Worm (Caenorhabditis elegans) whole organism, L4 larva: Measurements from ENCODE around the gene his-69.
A peak's percentile ranks its signal among the peaks of the same experiment; 100 is the strongest.

ENCODE experiments used
- F49E8.2 ChIP-seq: sonication (generic microtip); optimal IDR thresholded peaks from 2 replicates; lab custom pipeline; 2016; ENCODE audit warnings: missing compliant biosample characterization, mild to moderate bottlenecking, missing genetic modification characterization, borderline replicate concordance
- T20F7.1 ChIP-seq: fragments of 200-800 bp; sonication (Bioruptor generic); optimal IDR thresholded peaks from 2 replicates; lab custom pipeline; 2018; ENCODE audit warnings: mild to moderate bottlenecking, missing genetic modification characterization, missing compliant biosample characterization
- Y48G9A.11 ChIP-seq: fragments of 200-800 bp; sonication (Bioruptor generic); IDR thresholded peaks from 2 replicates; pipeline ENCODE4 v1.3.6; 2022; ENCODE audit warnings: missing genetic modification reagents, missing genetic modification characterization, missing compliant biosample characterization
- Y5F2A.4 ChIP-seq: fragments of 200-800 bp; sonication (Bioruptor generic); optimal IDR thresholded peaks from 2 replicates; lab custom pipeline; 2018; ENCODE audit warnings: mild to moderate bottlenecking, missing genetic modification characterization, missing compliant biosample characterization
- ama-1 ChIP-seq: fragments of 150-350 bp; optimal IDR thresholded peaks from 2 replicates; lab custom pipeline; 2014; ENCODE audit warnings: inconsistent platforms, mixed read lengths
- ceh-20 ChIP-seq: fragments of 200-800 bp; sonication (Bioruptor generic); IDR thresholded peaks from 2 replicates; pipeline ENCODE4 v1.3.6; 2022; ENCODE audit warnings: missing genetic modification reagents, missing genetic modification characterization, missing compliant biosample characterization
- ceh-32 ChIP-seq: sonication (generic microtip); optimal IDR thresholded peaks from 2 replicates; lab custom pipeline; 2016; ENCODE audit warnings: mild to moderate bottlenecking, missing genetic modification characterization, missing compliant biosample characterization; ENCODE audit not compliant: poor library complexity
- ceh-44 ChIP-seq: fragments of 200-800 bp; sonication (Bioruptor generic); IDR thresholded peaks from 2 replicates; pipeline ENCODE4 v1.3.6; 2022; ENCODE audit warnings: missing genetic modification reagents, missing genetic modification characterization, missing compliant biosample characterization
- cey-2 ChIP-seq: sonication (generic microtip); optimal IDR thresholded peaks from 3 replicates; lab custom pipeline; 2017; ENCODE audit warnings: missing genetic modification characterization, mild to moderate bottlenecking, missing compliant biosample characterization, antibody characterized with exemption, borderline replicate concordance; ENCODE audit not compliant: insufficient read depth
- ctbp-1 ChIP-seq: fragments of 200-800 bp; sonication (Bioruptor generic); IDR thresholded peaks from 2 replicates; pipeline ENCODE4 v1.3.6; 2022; ENCODE audit warnings: missing genetic modification reagents, missing genetic modification characterization, missing compliant biosample characterization
- daf-12 ChIP-seq: fragments of 150-350 bp; optimal IDR thresholded peaks from 2 replicates; lab custom pipeline; 2014; ENCODE audit warnings: missing biosample characterization, missing genetic modification reagents, missing genetic modification characterization
- daf-19 ChIP-seq: fragments of 200-800 bp; sonication (Bioruptor generic); conservative IDR thresholded peaks from 2 replicates; pipeline ENCODE4 v1.3.6; 2022; ENCODE audit warnings: missing genetic modification characterization, missing compliant biosample characterization
- dmd-6 ChIP-seq: fragments of 200-800 bp; sonication (Bioruptor generic); IDR thresholded peaks from 2 replicates; pipeline ENCODE4 v1.3.6; 2022; ENCODE audit warnings: missing genetic modification reagents, missing genetic modification characterization, missing compliant biosample characterization
- dpl-1 ChIP-seq: fragments of 150-350 bp; optimal IDR thresholded peaks from 2 replicates; lab custom pipeline; 2014; ENCODE audit warnings: missing biosample characterization, missing genetic modification reagents, missing genetic modification characterization
- duxl-1 ChIP-seq: sonication (generic microtip); optimal IDR thresholded peaks from 2 replicates; lab custom pipeline; 2016; ENCODE audit warnings: mild to moderate bottlenecking, missing genetic modification characterization, moderate library complexity, missing compliant biosample characterization; ENCODE audit not compliant: poor library complexity
- fkh-10 ChIP-seq: fragments of 150-350 bp; optimal IDR thresholded peaks from 2 replicates; lab custom pipeline; 2014; ENCODE audit warnings: missing biosample characterization, missing genetic modification reagents, missing genetic modification characterization
- fos-1 ChIP-seq: fragments of 150-350 bp; optimal IDR thresholded peaks from 2 replicates; lab custom pipeline; 2014; ENCODE audit warnings: missing biosample characterization, missing genetic modification characterization
- gei-8 ChIP-seq: fragments of 200-800 bp; sonication (Bioruptor generic); optimal IDR thresholded peaks from 2 replicates; lab custom pipeline; 2018; ENCODE audit warnings: mild to moderate bottlenecking, missing genetic modification characterization, missing compliant biosample characterization
- hlh-11 ChIP-seq: fragments of 200-800 bp; sonication (Bioruptor generic); optimal IDR thresholded peaks from 2 replicates; lab custom pipeline; 2018; ENCODE audit warnings: mild to moderate bottlenecking, missing genetic modification characterization, missing compliant biosample characterization
- hlh-30 ChIP-seq: sonication (generic microtip); optimal IDR thresholded peaks from 2 replicates; lab custom pipeline; 2017; ENCODE audit warnings: antibody characterized with exemption, mild to moderate bottlenecking, missing genetic modification characterization, missing compliant biosample characterization; ENCODE audit not compliant: insufficient read depth
- hmg-1.1 ChIP-seq: fragments of 200-800 bp; sonication (Bioruptor generic); IDR thresholded peaks from 2 replicates; pipeline ENCODE4 v1.3.6; 2022; ENCODE audit warnings: missing genetic modification reagents, missing genetic modification characterization, missing compliant biosample characterization
- lim-7 ChIP-seq: fragments of 200-800 bp; sonication (Bioruptor generic); IDR thresholded peaks from 2 replicates; pipeline ENCODE4 v1.3.6; 2022; ENCODE audit warnings: missing genetic modification characterization, missing compliant biosample characterization
- lin-13 ChIP-seq: fragments of 150-350 bp; optimal IDR thresholded peaks from 2 replicates; lab custom pipeline; 2014; ENCODE audit warnings: missing biosample characterization, missing genetic modification reagents, missing genetic modification characterization
- lin-38 ChIP-seq: fragments of 200-800 bp; sonication (Bioruptor generic); IDR thresholded peaks from 2 replicates; pipeline ENCODE4 v1.3.6; 2022; ENCODE audit warnings: missing genetic modification reagents, missing genetic modification characterization, missing compliant biosample characterization
- lin-39 ChIP-seq: fragments of 150-350 bp; optimal IDR thresholded peaks from 2 replicates; lab custom pipeline; 2014; ENCODE audit warnings: missing biosample characterization, missing genetic modification reagents, missing genetic modification characterization
- lsy-2 ChIP-seq, 2 experiments: fragments of 150-350 bp in 1 of 2; sonication (generic microtip) in 1 of 2; optimal IDR thresholded peaks; 2 replicates each; lab custom pipeline; 2014 to 2017; ENCODE audit warnings: missing biosample characterization in 2 of 2, missing genetic modification characterization in 2 of 2
- madf-5 ChIP-seq, 2 experiments: fragments of 200-800 bp; sonication (Bioruptor generic); IDR thresholded peaks; 2 replicates each; pipeline ENCODE4 v1.3.6; 2022; ENCODE audit warnings: missing compliant biosample characterization in 2 of 2, missing genetic modification characterization in 2 of 2
- mdl-1 ChIP-seq, 2 experiments: fragments of 150-350 bp in 1 of 2; sonication (generic microtip) in 1 of 2; optimal IDR thresholded peaks; 2 replicates each; lab custom pipeline; 2014 to 2017; ENCODE audit warnings: missing biosample characterization in 2 of 2, missing genetic modification characterization in 2 of 2
- mep-1 ChIP-seq: fragments of 150-350 bp; sonication (generic microtip); optimal IDR thresholded peaks from 3 replicates; lab custom pipeline; 2014; ENCODE audit warnings: missing biosample characterization, missing genetic modification characterization
- mes-2 ChIP-seq: sonication (generic microtip); optimal IDR thresholded peaks from 2 replicates; lab custom pipeline; 2016; ENCODE audit warnings: missing genotype, mild to moderate bottlenecking, missing genetic modification characterization, missing compliant biosample characterization; ENCODE audit not compliant: poor library complexity, severe bottlenecking
- mxl-3 ChIP-seq: fragments of 200-800 bp; sonication (Bioruptor generic); optimal IDR thresholded peaks from 2 replicates; lab custom pipeline; 2018; ENCODE audit warnings: mild to moderate bottlenecking, missing genetic modification characterization, missing compliant biosample characterization
- nhr-10 ChIP-seq: fragments of 150-350 bp; optimal IDR thresholded peaks from 2 replicates; lab custom pipeline; 2014; ENCODE audit warnings: missing biosample characterization, missing genetic modification characterization
- nhr-11 ChIP-seq: fragments of 150-350 bp; optimal IDR thresholded peaks from 2 replicates; lab custom pipeline; 2014; ENCODE audit warnings: missing biosample characterization, missing genetic modification characterization
- nhr-111 ChIP-seq: fragments of 200-800 bp; sonication (Bioruptor generic); optimal IDR thresholded peaks from 2 replicates; lab custom pipeline; 2018; ENCODE audit warnings: mild to moderate bottlenecking, missing genetic modification characterization, missing compliant biosample characterization
- nhr-25 ChIP-seq: sonication (generic microtip); optimal IDR thresholded peaks from 2 replicates; lab custom pipeline; 2017; ENCODE audit warnings: missing genetic modification characterization, mild to moderate bottlenecking, missing compliant biosample characterization, antibody characterized with exemption, moderate library complexity, borderline replicate concordance; ENCODE audit not compliant: insufficient read depth
- nhr-28 ChIP-seq: fragments of 150-350 bp; optimal IDR thresholded peaks from 2 replicates; lab custom pipeline; 2014; ENCODE audit warnings: missing biosample characterization, missing genetic modification characterization
- nhr-41 ChIP-seq: fragments of 200-800 bp; sonication (Bioruptor generic); IDR thresholded peaks from 2 replicates; pipeline ENCODE4 v1.3.6; 2022; ENCODE audit warnings: missing genetic modification reagents, missing genetic modification characterization, missing compliant biosample characterization
- nhr-77 ChIP-seq: fragments of 150-350 bp; optimal IDR thresholded peaks from 2 replicates; lab custom pipeline; 2014; ENCODE audit warnings: missing biosample characterization, missing genetic modification characterization
- pqm-1 ChIP-seq: sonication (generic microtip); optimal IDR thresholded peaks from 2 replicates; lab custom pipeline; 2017; ENCODE audit warnings: missing biosample characterization, missing genetic modification characterization
- sdz-12 ChIP-seq: fragments of 200-800 bp; sonication (Bioruptor generic); optimal IDR thresholded peaks from 2 replicates; lab custom pipeline; 2018; ENCODE audit warnings: mild to moderate bottlenecking, missing genetic modification characterization, missing compliant biosample characterization
- set-16 ChIP-seq: fragments of 200-800 bp; sonication (Bioruptor generic); IDR thresholded peaks from 2 replicates; pipeline ENCODE4 v1.3.6; 2022; ENCODE audit warnings: missing genetic modification reagents, missing genetic modification characterization, missing compliant biosample characterization
- snpc-4 ChIP-seq: fragments of 150-350 bp; optimal IDR thresholded peaks from 2 replicates; lab custom pipeline; 2014; ENCODE audit warnings: missing biosample characterization, missing genetic modification characterization
- spr-1 ChIP-seq: sonication (generic microtip); optimal IDR thresholded peaks from 2 replicates; lab custom pipeline; 2016; ENCODE audit warnings: mild to moderate bottlenecking, missing genetic modification characterization, missing compliant biosample characterization
- spr-3 ChIP-seq: fragments of 200-800 bp; sonication (Bioruptor generic); optimal IDR thresholded peaks from 2 replicates; lab custom pipeline; 2018; ENCODE audit warnings: mild to moderate bottlenecking, missing genetic modification characterization, missing compliant biosample characterization
- tag-97 ChIP-seq: fragments of 200-800 bp; sonication (Bioruptor generic); IDR thresholded peaks from 2 replicates; pipeline ENCODE4 v1.3.6; 2022; ENCODE audit warnings: missing genetic modification characterization, missing compliant biosample characterization
- tra-1 ChIP-seq: fragments of 200-800 bp; sonication (Bioruptor generic); IDR thresholded peaks from 2 replicates; pipeline ENCODE4 v1.3.6; 2022; ENCODE audit warnings: missing genetic modification reagents, missing genetic modification characterization, missing compliant biosample characterization
- unc-62 ChIP-seq, 3 experiments: fragments of 150-350 bp in 1 of 3; sonication (generic microtip); optimal IDR thresholded peaks in 2 of 3; peaks in 1 of 3; 1 replicate in 1 of 3; 2 replicates in 2 of 3; lab custom pipeline; 2014 to 2017; ENCODE audit warnings: missing biosample characterization in 3 of 3, missing genetic modification characterization in 3 of 3, missing genetic modification reagents in 3 of 3, missing genotype in 1 of 3

The his-69 gene

DNA sequence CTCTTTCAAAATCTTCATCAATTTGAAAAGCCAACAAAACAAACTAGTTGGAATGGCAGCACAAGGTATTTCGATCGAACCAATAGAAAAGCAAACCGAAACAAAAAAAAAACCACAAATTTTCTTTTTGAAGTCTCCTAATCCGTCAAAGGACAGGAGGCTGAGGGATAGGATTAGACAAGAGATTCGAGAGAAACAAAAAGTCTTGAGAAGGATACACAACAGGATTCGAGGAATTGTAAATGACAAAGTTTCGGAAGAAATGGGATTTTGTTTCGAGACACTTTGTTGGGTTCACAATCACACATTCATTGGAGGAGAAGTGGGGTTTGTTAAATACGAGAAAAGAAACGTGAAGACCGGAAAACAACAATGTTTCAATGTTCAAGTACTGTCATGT is 42.5 kb upstream of the his-69 start:
- no peak for TF ChIP-seq ceh-32 (tag; lab: Kevin White, UChicago)
- no peak for TF ChIP-seq ceh-44
- TF ChIP-seq snpc-4 (tag; lab: Kevin White, UChicago), result no peak
- no peak for TF ChIP-seq fos-1 (tag; lab: Kevin White, UChicago)
- no peak for TF ChIP-seq tag-97 (GFP tag; lab: Robert Waterston, UW)
- TF ChIP-seq F49E8.2 (tag; lab: Kevin White, UChicago), result no peak
- TF ChIP-seq cey-2, result no peak
- no peak for TF ChIP-seq sdz-12 (GFP tag; lab: Kevin White, UChicago)
- no peak for TF ChIP-seq lim-7 (GFP tag; lab: Robert Waterston, UW)
- TF ChIP-seq Y48G9A.11 (GFP tag; lab: Robert Waterston, UW), result no peak
- no peak for TF ChIP-seq spr-3 (GFP tag; lab: Kevin White, UChicago)
- no peak for TF ChIP-seq lin-38 (GFP tag; lab: Robert Waterston, UW)
- no peak for TF ChIP-seq lin-39 (tag; lab: Kevin White, UChicago)
- TF ChIP-seq mep-1 (tag; lab: Kevin White, UChicago), result no peak
- TF ChIP-seq dmd-6 (GFP tag; lab: Robert Waterston, UW), result no peak
- TF ChIP-seq nhr-10 (tag; lab: Kevin White, UChicago), result no peak
- TF ChIP-seq pqm-1 (tag; lab: Kevin White, UChicago), result no peak
- no peak for TF ChIP-seq nhr-111 (GFP tag; lab: Kevin White, UChicago)
- TF ChIP-seq gei-8 (GFP tag; lab: Kevin White, UChicago), result no peak

DNA sequence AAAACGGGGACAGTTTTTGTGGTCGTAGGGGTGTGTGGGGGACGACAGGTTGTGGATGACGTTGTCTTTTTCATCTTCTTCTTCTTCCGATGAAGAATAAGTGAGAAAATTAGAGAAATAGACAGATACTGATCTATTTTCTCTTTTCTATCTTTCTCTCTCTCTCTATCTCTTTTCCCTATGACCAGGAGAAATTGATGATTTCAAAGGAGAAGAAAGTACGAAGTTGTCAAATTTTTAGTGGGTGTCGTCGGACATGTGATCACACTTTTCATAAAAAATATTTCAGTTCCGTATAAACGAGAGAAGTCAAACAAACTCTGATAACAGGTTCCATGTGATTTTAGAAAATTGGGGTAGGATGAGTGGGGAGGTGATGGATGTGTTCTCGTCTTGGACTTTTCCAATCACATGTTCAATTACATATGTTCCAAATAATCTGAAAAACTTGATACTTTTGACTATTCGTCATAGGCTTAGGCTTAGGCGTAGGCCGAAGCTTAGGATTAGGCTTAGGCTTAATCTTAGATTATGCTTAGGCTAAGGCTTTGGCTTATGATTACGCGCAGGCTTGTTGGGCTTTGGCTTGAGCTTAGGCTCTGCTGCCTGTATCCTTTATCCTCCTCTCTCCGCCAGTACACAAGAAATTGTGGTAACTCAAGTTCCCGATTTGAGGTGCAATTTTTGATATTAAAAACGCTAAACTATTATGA is 41.5 kb upstream of the his-69 start:
- TF ChIP-seq Y5F2A.4 (no peak), nhr-77 (peak; percentile 27), madf-5 (GFP tag; IDR thresholded peaks at IDR 0.05; lab: Robert Waterston, UW) (no peak), T20F7.1 (GFP tag; lab: Kevin White, UChicago) (peak; percentile 39), dpl-1 (GFP tag; lab: Kevin White, UChicago) (peak; percentile 29), daf-12 (tag; lab: Kevin White, UChicago) (no peak), mes-2 (peak; percentile 31), ama-1 (lab: Kevin White, UChicago) (no peak), hmg-1.1 (GFP tag; lab: Robert Waterston, UW) (peak; percentile 14; the same call in 1 of the 2 replicates), fkh-10 (no peak), nhr-41 (no peak), mep-1 (tag; lab: Kevin White, UChicago) (peak; percentile 72), lin-13 (GFP tag; lab: Kevin White, UChicago) (peak; percentile 30), set-16 (GFP tag; lab: Robert Waterston, UW) (no peak), cey-2 (peak; percentile 70), dmd-6 (GFP tag; lab: Robert Waterston, UW) (peak; percentile 32), nhr-25 (tag; lab: Kevin White, UChicago) (peak; percentile 85), nhr-11 (tag; lab: Kevin White, UChicago) (peak; percentile 44), lsy-2 (tag; optimal IDR thresholded peaks at IDR 0.05; lab: Kevin White, UChicago) (peak in 1 of 2 experiments; percentile 57), unc-62 (GFP tag; optimal IDR thresholded peaks at IDR 0.05 in 1 of 2; lab: Kevin White, UChicago) (peak in 1 of 2 experiments; percentile 79), unc-62 (tag; optimal IDR thresholded peaks at IDR 0.05; lab: Kevin White, UChicago) (no peak), daf-19 (GFP tag; lab: Robert Waterston, UW) (no peak), hlh-30 (tag; lab: Kevin White, UChicago) (peak; percentile 88), mxl-3 (GFP tag; lab: Kevin White, UChicago) (peak; percentile 49), hlh-11 (tag; lab: Kevin White, UChicago) (peak; percentile 83), spr-1 (tag; lab: Kevin White, UChicago) (peak; percentile 17), ctbp-1 (GFP tag; lab: Robert Waterston, UW) (no peak), duxl-1 (tag; lab: Kevin White, UChicago) (peak; percentile 4), nhr-28 (tag; lab: Kevin White, UChicago) (peak; percentile 53), tra-1 (0 out of 2 replicates have a peak, but pooled peaks have one; percentile 32), ceh-20 (GFP tag; lab: Robert Waterston, UW) (peak; percentile 19; the same call in 1 of the 2 replicates), mdl-1 (tag; optimal IDR thresholded peaks at IDR 0.05; lab: Kevin White, UChicago) (peak in 1 of 2 experiments; percentile 68)
